Fruit fly (Drosophila melanogaster) whole organism, embryonic: ENCODE measurements around the gene Sfp33A3.

Experiments used
- Bgb ChIP-seq: fragments of 200-800 bp; sonication (Bioruptor generic); IDR thresholded peaks from 2 replicates; pipeline ENCODE4 v1.3.6; 2022; ENCODE audit warnings: missing biosample characterization, missing genetic modification characterization; ENCODE audit not compliant: partially characterized antibody
- CG11085 ChIP-seq: fragments of 200-800 bp; sonication (Bioruptor generic); IDR thresholded peaks from 2 replicates; pipeline ENCODE4 v1.3.6; 2022; ENCODE audit warnings: missing biosample characterization, missing genetic modification characterization
- CG11456 ChIP-seq: fragments of 200-800 bp; sonication (Bioruptor generic); IDR thresholded peaks from 3 replicates; pipeline ENCODE4 v1.3.6; 2022; ENCODE audit warnings: missing biosample characterization, missing genetic modification characterization
- CG13894 ChIP-seq: fragments of 200-800 bp; sonication (Bioruptor generic); optimal IDR thresholded peaks from 3 replicates; lab custom pipeline; 2018; ENCODE audit warnings: missing biosample characterization, mild to moderate bottlenecking, missing genetic modification characterization, moderate library complexity
- CG14860 ChIP-seq: fragments of 200-800 bp; sonication (Bioruptor generic); IDR thresholded peaks from 3 replicates; pipeline ENCODE4 v1.3.6; 2022; ENCODE audit warnings: missing biosample characterization, missing genetic modification characterization; ENCODE audit not compliant: partially characterized antibody
- CG16813 ChIP-seq: fragments of 200-800 bp; sonication (Bioruptor generic); IDR thresholded peaks from 3 replicates; pipeline ENCODE4 v1.3.6; 2022; ENCODE audit warnings: missing biosample characterization, missing genetic modification characterization; ENCODE audit not compliant: partially characterized antibody
- CG17328 ChIP-seq: fragments of 200-800 bp; sonication (Bioruptor generic); IDR thresholded peaks from 2 replicates; pipeline ENCODE4 v1.3.6; 2022; ENCODE audit warnings: missing biosample characterization, missing genetic modification characterization
- CG1792 ChIP-seq: fragments of 200-800 bp; sonication (Bioruptor generic); optimal IDR thresholded peaks from 2 replicates; lab custom pipeline; 2016; ENCODE audit warnings: missing biosample characterization, missing genetic modification characterization
- CG1832 ChIP-seq: fragments of 200-800 bp; sonication (Bioruptor generic); optimal IDR thresholded peaks from 2 replicates; lab custom pipeline; 2017; ENCODE audit warnings: missing biosample characterization, mild to moderate bottlenecking, missing genetic modification characterization, inconsistent platforms
- CG3163 ChIP-seq: fragments of 200-800 bp; sonication (Bioruptor generic); optimal IDR thresholded peaks from 3 replicates; lab custom pipeline; 2016; ENCODE audit warnings: missing biosample characterization, missing genetic modification characterization
- CG4617 ChIP-seq: fragments of 200-800 bp; sonication (Bioruptor generic); optimal IDR thresholded peaks from 3 replicates; lab custom pipeline; 2016; ENCODE audit warnings: missing biosample characterization, missing genetic modification characterization, borderline replicate concordance
- CG7928 ChIP-seq: fragments of 200-800 bp; sonication (Bioruptor generic); optimal IDR thresholded peaks from 2 replicates; lab custom pipeline; 2017; ENCODE audit warnings: missing biosample characterization, mild to moderate bottlenecking, missing genetic modification characterization
- Dll ChIP-seq: fragments of 200-800 bp; sonication (Bioruptor generic); IDR thresholded peaks from 4 replicates; pipeline ENCODE4 v1.3.6; 2022; ENCODE audit warnings: missing biosample characterization, missing genetic modification characterization; ENCODE audit not compliant: partially characterized antibody
- Hand ChIP-seq: fragments of 200-800 bp; sonication (Bioruptor generic); optimal IDR thresholded peaks from 2 replicates; lab custom pipeline; 2017; ENCODE audit warnings: mild to moderate bottlenecking, missing biosample characterization, missing genetic modification reagents, missing genetic modification characterization
- Hmr ChIP-seq: fragments of 200-800 bp; sonication (Bioruptor generic); optimal IDR thresholded peaks from 3 replicates; lab custom pipeline; 2017; ENCODE audit warnings: mild to moderate bottlenecking, missing biosample characterization, missing genetic modification reagents, missing genetic modification characterization
- Pdp1 ChIP-seq, 2 experiments: fragments of 200-800 bp; sonication (Bioruptor generic); optimal IDR thresholded peaks; 3 replicates each; lab custom pipeline; 2016; ENCODE audit warnings: missing biosample characterization in 2 of 2, missing genetic modification characterization in 2 of 2, mild to moderate bottlenecking in 1 of 2, moderate library complexity in 1 of 2
- Ravus ChIP-seq: fragments of 200-800 bp; sonication (Bioruptor generic); IDR thresholded peaks from 2 replicates; pipeline ENCODE4 v1.3.6; 2022; ENCODE audit warnings: missing biosample characterization, missing genetic modification characterization
- Spps ChIP-seq: fragments of 200-800 bp; sonication (Bioruptor generic); optimal IDR thresholded peaks from 2 replicates; lab custom pipeline; 2018; ENCODE audit warnings: missing biosample characterization, mild to moderate bottlenecking, missing genetic modification characterization
- bbx ChIP-seq: fragments of 200-800 bp; sonication (Bioruptor generic); IDR thresholded peaks from 2 replicates; pipeline ENCODE4 v1.3.6; 2022; ENCODE audit warnings: missing biosample characterization, missing genetic modification characterization; ENCODE audit not compliant: partially characterized antibody
- dmrt11E ChIP-seq: fragments of 200-800 bp; sonication (Bioruptor generic); optimal IDR thresholded peaks from 3 replicates; lab custom pipeline; 2018; ENCODE audit warnings: missing biosample characterization, mild to moderate bottlenecking, missing genetic modification characterization, moderate library complexity
- dmrt99B ChIP-seq: fragments of 200-800 bp; sonication (Bioruptor generic); optimal IDR thresholded peaks from 2 replicates; lab custom pipeline; 2018; ENCODE audit warnings: missing biosample characterization, mild to moderate bottlenecking, missing genetic modification characterization, moderate library complexity
- exex ChIP-seq: fragments of 200-800 bp; sonication (Bioruptor generic); optimal IDR thresholded peaks from 4 replicates; lab custom pipeline; 2018; ENCODE audit warnings: missing biosample characterization, mild to moderate bottlenecking, missing genetic modification characterization, moderate library complexity
- grau ChIP-seq: fragments of 200-800 bp; optimal IDR thresholded peaks from 3 replicates; lab custom pipeline; 2019; ENCODE audit warnings: missing biosample characterization, mild to moderate bottlenecking, missing genetic modification characterization, moderate library complexity
- kni ChIP-seq: fragments of 200-800 bp; sonication (Bioruptor generic); optimal IDR thresholded peaks from 3 replicates; lab custom pipeline; 2017; ENCODE audit warnings: mild to moderate bottlenecking, missing biosample characterization, missing genetic modification reagents, missing genetic modification characterization
- lilli ChIP-seq: fragments of 200-800 bp; sonication (Bioruptor generic); optimal IDR thresholded peaks from 3 replicates; lab custom pipeline; 2016; ENCODE audit warnings: missing biosample characterization, missing genetic modification characterization
- nau ChIP-seq: fragments of 200-800 bp; sonication (Bioruptor generic); optimal IDR thresholded peaks from 3 replicates; lab custom pipeline; 2017; ENCODE audit warnings: missing biosample characterization, mild to moderate bottlenecking, missing genetic modification characterization, missing genetic modification reagents
- phol ChIP-seq: fragments of 200-800 bp; sonication (Bioruptor generic); optimal IDR thresholded peaks from 3 replicates; lab custom pipeline; 2018; ENCODE audit warnings: missing biosample characterization, mild to moderate bottlenecking, missing genetic modification characterization, moderate library complexity
- salm ChIP-seq: fragments of 200-800 bp; sonication (Bioruptor generic); optimal IDR thresholded peaks from 2 replicates; lab custom pipeline; 2018; ENCODE audit warnings: missing biosample characterization, mild to moderate bottlenecking, missing genetic modification characterization
- scrt ChIP-seq: fragments of 200-800 bp; sonication (Bioruptor generic); optimal IDR thresholded peaks from 2 replicates; lab custom pipeline; 2018; ENCODE audit warnings: missing biosample characterization, mild to moderate bottlenecking, missing genetic modification characterization, moderate library complexity
- sens ChIP-seq: fragments of 200-800 bp; sonication (Bioruptor generic); peaks from one replicate; lab custom pipeline; 2016; ENCODE audit warnings: missing biosample characterization, missing genetic modification characterization
- slbo ChIP-seq: fragments of 200-800 bp; sonication (Bioruptor generic); IDR thresholded peaks from 2 replicates; pipeline ENCODE4 v1.3.6; 2022; ENCODE audit warnings: missing biosample characterization, missing genetic modification characterization
- slou ChIP-seq: fragments of 200-800 bp; sonication (Bioruptor generic); optimal IDR thresholded peaks from 3 replicates; lab custom pipeline; 2016; ENCODE audit warnings: missing biosample characterization, missing genetic modification characterization
- sr ChIP-seq: fragments of 200-800 bp; sonication (Bioruptor generic); IDR thresholded peaks from 3 replicates; pipeline ENCODE4 v1.3.6; 2022; ENCODE audit warnings: missing biosample characterization, missing genetic modification characterization
- sug ChIP-seq: fragments of 200-800 bp; optimal IDR thresholded peaks from 2 replicates; lab custom pipeline; 2019; ENCODE audit warnings: missing biosample characterization, mild to moderate bottlenecking, missing genetic modification characterization, moderate library complexity
- tin ChIP-seq: fragments of 200-800 bp; sonication (Bioruptor generic); optimal IDR thresholded peaks from 3 replicates; lab custom pipeline; 2016; ENCODE audit warnings: missing biosample characterization, missing genetic modification characterization

Sfp33A3 gene

DNA sequence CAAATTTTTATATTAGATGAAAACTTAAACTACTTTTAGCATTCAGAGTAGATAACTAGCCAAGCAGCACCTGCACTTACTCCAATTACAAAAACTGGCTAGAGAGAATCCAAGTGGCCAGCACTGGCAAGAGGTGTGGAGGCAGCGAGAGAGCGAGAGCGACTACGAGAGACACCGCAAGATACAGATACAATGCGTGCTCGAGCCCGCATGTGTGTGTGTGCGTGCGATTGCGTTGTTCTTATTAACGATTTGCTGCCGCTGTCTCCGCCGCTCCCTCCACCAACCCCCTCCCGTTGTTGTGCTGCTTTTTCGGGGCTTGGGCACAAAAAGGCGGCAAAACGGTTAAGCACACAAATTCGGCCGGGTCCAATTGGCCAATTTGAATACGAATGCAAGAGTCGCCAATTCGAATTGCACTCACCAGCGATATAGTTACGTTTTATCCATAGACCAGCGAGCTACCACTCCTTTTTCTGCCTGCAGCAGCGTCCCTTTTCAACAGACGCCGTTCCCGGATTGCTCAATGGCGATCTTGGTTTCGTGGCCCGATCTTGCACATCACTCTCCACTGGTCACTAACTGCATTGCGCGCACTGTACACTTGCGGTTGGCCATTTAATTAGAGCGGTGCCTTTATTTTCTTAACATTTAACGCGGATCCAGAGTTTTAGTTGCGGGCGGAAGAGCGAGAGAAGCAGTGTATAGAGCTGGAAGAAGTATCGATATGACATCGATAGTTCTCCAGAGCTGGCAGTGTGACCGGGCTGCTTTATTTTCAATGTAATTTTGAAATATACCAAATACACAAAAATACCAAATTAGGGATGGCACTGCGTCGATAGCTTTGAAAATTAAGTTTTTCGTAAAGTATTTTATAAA, 30.8 kb upstream of the Sfp33A3 start, which contains the start of gene crol (continued):
- TF ChIP-seq CG3163 (no peak), dmrt11E (tag; lab: Kevin White, UChicago) (no peak), CG4617 (GFP tag; lab: Kevin White, UChicago) (peak; percentile 47), sug (tag; lab: Kevin White, UChicago) (peak; percentile 28), sr (no peak), lilli (GFP tag; lab: Kevin White, UChicago) (peak; percentile 40), Hmr (GFP tag; lab: Kevin White, UChicago) (peak; percentile 43), scrt (GFP tag; lab: Kevin White, UChicago) (no peak), Pdp1 (GFP tag; optimal IDR thresholded peaks at IDR 0.05; lab: Kevin White, UChicago) (peak in 1 of 2 experiments; percentile 44), CG17328 (no peak), exex (tag; lab: Kevin White, UChicago) (peak; percentile 15), phol (tag; lab: Kevin White, UChicago) (peak; percentile 43), CG1792 (GFP tag; lab: Kevin White, UChicago) (no peak), CG13894 (peak; percentile 32), CG1832 (GFP tag; lab: Kevin White, UChicago) (peak; percentile 11), CG7928 (no peak), nau (GFP tag; lab: Kevin White, UChicago) (peak; percentile 13), CG14860 (peak; percentile 59), sens (GFP tag; lab: Kevin White, UChicago) (peak; percentile 73), slbo (GFP tag; lab: Robert Waterston, UW) (peak; percentile 48), Bgb (GFP tag; lab: Robert Waterston, UW) (peak; percentile 85), Dll (GFP tag; lab: Robert Waterston, UW) (peak; percentile 86), CG16813 (GFP tag; lab: Robert Waterston, UW) (peak; percentile 86), salm (no peak), kni (GFP tag; lab: Kevin White, UChicago) (peak; percentile 93), Hand (GFP tag; lab: Kevin White, UChicago) (no peak), bbx (peak; percentile 93), dmrt99B (peak; percentile 6), grau (tag; lab: Kevin White, UChicago) (peak; percentile 39), Spps (tag; lab: Kevin White, UChicago) (no peak), CG11085 (peak; percentile 13; the same call in 1 of the 2 replicates)

DNA sequence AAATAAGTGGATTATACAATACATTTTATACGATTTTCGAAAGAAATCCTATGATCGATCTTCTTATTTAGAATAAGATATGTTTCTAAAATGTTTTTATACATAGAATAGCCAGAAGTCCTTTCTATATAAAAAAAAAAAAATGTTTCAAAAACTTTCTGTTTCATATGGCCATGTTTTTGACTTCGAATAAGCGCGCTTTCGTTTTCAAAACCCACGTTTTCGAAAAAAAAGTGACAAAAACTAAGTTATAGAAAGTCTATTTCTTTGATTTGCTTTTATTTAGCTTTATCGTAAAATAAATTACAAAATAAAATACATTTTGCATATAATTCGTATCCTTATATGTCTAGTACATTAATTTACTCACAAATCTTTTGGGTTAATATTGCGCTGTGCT, 29.9 kb upstream of the Sfp33A3 start:
- no peak for TF ChIP-seq Ravus (GFP tag; lab: Robert Waterston, UW)
- TF ChIP-seq slou: no peak
- TF ChIP-seq CG11456: no peak
- no peak for TF ChIP-seq tin (GFP tag; lab: Kevin White, UChicago)
- TF ChIP-seq dmrt11E (tag; lab: Kevin White, UChicago): no peak
